Worm (Caenorhabditis elegans) whole organism, late embryonic: ENCODE data around the gene K05G3.1.

ENCODE experiments used
- F13H6.1 ChIP-seq: sonication (generic microtip); optimal IDR thresholded peaks from 2 replicates; lab custom pipeline; 2016; ENCODE audit warnings: missing genetic modification characterization, missing compliant biosample characterization
- ahr-1 ChIP-seq: sonication (generic microtip); optimal IDR thresholded peaks from 2 replicates; lab custom pipeline; 2016; ENCODE audit warnings: missing genetic modification characterization, missing compliant biosample characterization
- ama-1 ChIP-seq: fragments of 150-350 bp; optimal IDR thresholded peaks from 2 replicates; lab custom pipeline; 2014
- fkh-6 ChIP-seq: sonication (generic microtip); optimal IDR thresholded peaks from 2 replicates; lab custom pipeline; 2016; ENCODE audit warnings: missing genetic modification characterization, missing compliant biosample characterization
- hlh-8 ChIP-seq: sonication (generic microtip); optimal IDR thresholded peaks from 2 replicates; lab custom pipeline; 2016; ENCODE audit warnings: missing genotype, missing genetic modification characterization, missing compliant biosample characterization
- madf-2 ChIP-seq: sonication (generic microtip); optimal IDR thresholded peaks from 2 replicates; lab custom pipeline; 2017; ENCODE audit warnings: missing genetic modification characterization, missing compliant biosample characterization
- nfya-1 ChIP-seq: sonication (generic microtip); optimal IDR thresholded peaks from 2 replicates; lab custom pipeline; 2017; ENCODE audit warnings: missing genetic modification characterization, mild to moderate bottlenecking, missing compliant biosample characterization, antibody characterized with exemption, moderate library complexity
- nhr-11 ChIP-seq: fragments of 150-350 bp; optimal IDR thresholded peaks from 2 replicates; lab custom pipeline; 2014; ENCODE audit warnings: missing biosample characterization, missing genetic modification characterization
- syd-9 ChIP-seq: sonication (generic microtip); optimal IDR thresholded peaks from 2 replicates; lab custom pipeline; 2016; ENCODE audit warnings: mild to moderate bottlenecking, missing genetic modification characterization, moderate library complexity, missing compliant biosample characterization
- tbx-2 ChIP-seq: sonication (generic microtip); optimal IDR thresholded peaks from 2 replicates; lab custom pipeline; 2016; ENCODE audit warnings: missing genetic modification characterization, missing compliant biosample characterization

ce11 chrX:16484043-16484442, 17.1 kb upstream of the K05G3.1 start:
- TF ChIP-seq F13H6.1 (tag; lab: Kevin White, UChicago) (no peak), ahr-1 (no peak), hlh-8 (tag; lab: Kevin White, UChicago) (no peak), ama-1 (lab: Kevin White, UChicago) (no peak), madf-2 (no peak), nfya-1 (tag; lab: Kevin White, UChicago) (no peak), fkh-6 (tag; lab: Kevin White, UChicago) (no peak), nhr-11 (tag; lab: Kevin White, UChicago) (no peak), syd-9 (tag; lab: Kevin White, UChicago) (no peak), tbx-2 (tag; lab: Kevin White, UChicago) (no peak)
